Worm (Caenorhabditis elegans) whole organism, L3 larva: ENCODE measurements around the gene H13N06.2.

Experiments
- ceh-16 ChIP-seq: sonication (generic microtip); optimal IDR thresholded peaks from 2 replicates; lab custom pipeline; 2017; ENCODE audit warnings: missing biosample characterization, missing genetic modification characterization
- fos-1 ChIP-seq: fragments of 150-350 bp; optimal IDR thresholded peaks from 2 replicates; lab custom pipeline; 2014; ENCODE audit warnings: missing biosample characterization, missing genetic modification characterization
- nhr-28 ChIP-seq: fragments of 150-350 bp; optimal IDR thresholded peaks from 2 replicates; lab custom pipeline; 2014; ENCODE audit warnings: missing biosample characterization, missing genetic modification characterization
- zag-1 ChIP-seq: fragments of 150-350 bp; optimal IDR thresholded peaks from 2 replicates; lab custom pipeline; 2014; ENCODE audit warnings: missing biosample characterization, missing genetic modification characterization
- ztf-4 ChIP-seq: fragments of 150-350 bp; optimal IDR thresholded peaks from 2 replicates; lab custom pipeline; 2014; ENCODE audit warnings: missing biosample characterization, missing genetic modification characterization

ce11 chrX:15509681-15510080 lies 21.8 kb downstream of the H13N06.2 start, which contains the start of gene eat-20:
- TF ChIP-seq zag-1 (tag; lab: Kevin White, UChicago) (no peak), fos-1 (tag; lab: Kevin White, UChicago) (no peak), ceh-16 (no peak), nhr-28 (no peak), ztf-4 (no peak)
